Fruit fly (Drosophila melanogaster) whole organism, embryonic: ENCODE data around the gene Teh1.

Experiments used
- Adf1 ChIP-seq: fragments of 200-800 bp; sonication (Bioruptor generic); IDR thresholded peaks from 2 replicates; pipeline ENCODE4 v1.3.6; 2022; ENCODE audit warnings: missing biosample characterization, missing genetic modification characterization
- BtbVII ChIP-seq: fragments of 200-800 bp; sonication (Bioruptor generic); optimal IDR thresholded peaks from 3 replicates; lab custom pipeline; 2017; ENCODE audit warnings: missing biosample characterization, mild to moderate bottlenecking, missing genetic modification characterization
- CG10462 ChIP-seq: fragments of 200-800 bp; sonication (Bioruptor generic); optimal IDR thresholded peaks from 2 replicates; lab custom pipeline; 2016; ENCODE audit warnings: missing biosample characterization, missing genetic modification characterization
- CG11504 ChIP-seq: fragments of 200-800 bp; sonication (Bioruptor generic); optimal IDR thresholded peaks from 3 replicates; lab custom pipeline; 2019; ENCODE audit warnings: missing biosample characterization, mild to moderate bottlenecking, missing genetic modification characterization, moderate library complexity
- CG12155 ChIP-seq: fragments of 200-800 bp; sonication (Bioruptor generic); optimal IDR thresholded peaks from 3 replicates; lab custom pipeline; 2016; ENCODE audit warnings: missing biosample characterization, missing genetic modification characterization
- CG12219 ChIP-seq: fragments of 200-800 bp; sonication (Bioruptor generic); optimal IDR thresholded peaks from 3 replicates; lab custom pipeline; 2018; ENCODE audit warnings: missing biosample characterization, mild to moderate bottlenecking, missing genetic modification characterization
- CG1603 ChIP-seq: fragments of 200-800 bp; sonication (Bioruptor generic); optimal IDR thresholded peaks from 2 replicates; lab custom pipeline; 2019; ENCODE audit warnings: missing biosample characterization, mild to moderate bottlenecking, missing genetic modification characterization, moderate library complexity
- CG1647 ChIP-seq: fragments of 200-800 bp; sonication (Bioruptor generic); optimal IDR thresholded peaks from 3 replicates; lab custom pipeline; 2016; ENCODE audit warnings: missing biosample characterization, missing genetic modification characterization
- CG17612 ChIP-seq: fragments of 200-800 bp; sonication (Bioruptor generic); IDR thresholded peaks from 2 replicates; pipeline ENCODE4 v1.3.6; 2022; ENCODE audit warnings: missing biosample characterization, missing genetic modification characterization
- CG1832 ChIP-seq: fragments of 200-800 bp; sonication (Bioruptor generic); optimal IDR thresholded peaks from 2 replicates; lab custom pipeline; 2017; ENCODE audit warnings: missing biosample characterization, mild to moderate bottlenecking, missing genetic modification characterization, inconsistent platforms
- CG2199 ChIP-seq: fragments of 200-800 bp; sonication (Bioruptor generic); IDR thresholded peaks from 3 replicates; pipeline ENCODE4 v1.3.6; 2022; ENCODE audit warnings: missing biosample characterization, missing genetic modification characterization
- CG31365 ChIP-seq: fragments of 200-800 bp; sonication (Bioruptor generic); optimal IDR thresholded peaks from 2 replicates; lab custom pipeline; 2018; ENCODE audit warnings: missing biosample characterization, mild to moderate bottlenecking, missing genetic modification characterization
- CG4820 ChIP-seq: fragments of 200-800 bp; sonication (Bioruptor generic); optimal IDR thresholded peaks from 3 replicates; lab custom pipeline; 2016; ENCODE audit warnings: missing biosample characterization, missing genetic modification characterization
- CG6765 ChIP-seq: fragments of 200-800 bp; sonication (Bioruptor generic); optimal IDR thresholded peaks from 3 replicates; lab custom pipeline; 2017; ENCODE audit warnings: missing biosample characterization, mild to moderate bottlenecking, missing genetic modification characterization
- CG8478 ChIP-seq: fragments of >200 bp; optimal IDR thresholded peaks from 2 replicates; lab custom pipeline; 2018
- CG9817 ChIP-seq: fragments of 200-800 bp; sonication (Bioruptor generic); optimal IDR thresholded peaks from 2 replicates; lab custom pipeline; 2018; ENCODE audit warnings: missing biosample characterization, mild to moderate bottlenecking, missing genetic modification characterization, moderate library complexity
- CG9876 ChIP-seq: fragments of 200-800 bp; sonication (Bioruptor generic); optimal IDR thresholded peaks from 2 replicates; lab custom pipeline; 2016; ENCODE audit warnings: missing biosample characterization, missing genetic modification characterization
- CTCF ChIP-seq: fragments of 200-800 bp; sonication (Bioruptor generic); optimal IDR thresholded peaks from 2 replicates; lab custom pipeline; 2017; ENCODE audit warnings: missing biosample characterization, mild to moderate bottlenecking, missing genetic modification characterization, moderate library complexity
- Dll ChIP-seq: fragments of 200-800 bp; sonication (Bioruptor generic); IDR thresholded peaks from 4 replicates; pipeline ENCODE4 v1.3.6; 2022; ENCODE audit warnings: missing biosample characterization, missing genetic modification characterization; ENCODE audit not compliant: partially characterized antibody
- Ets65A ChIP-seq: fragments of 200-800 bp; sonication (Bioruptor generic); peaks from one replicate; lab custom pipeline; 2016; ENCODE audit warnings: missing biosample characterization, missing genetic modification characterization
- Hmr ChIP-seq: fragments of 200-800 bp; sonication (Bioruptor generic); optimal IDR thresholded peaks from 3 replicates; lab custom pipeline; 2017; ENCODE audit warnings: mild to moderate bottlenecking, missing biosample characterization, missing genetic modification reagents, missing genetic modification characterization
- Nf-YB ChIP-seq: fragments of 200-800 bp; sonication (Bioruptor generic); optimal IDR thresholded peaks from 3 replicates; lab custom pipeline; 2019; ENCODE audit warnings: missing biosample characterization, mild to moderate bottlenecking, missing genetic modification characterization, moderate library complexity
- Pdp1 ChIP-seq, 2 experiments: fragments of 200-800 bp; sonication (Bioruptor generic); optimal IDR thresholded peaks; 3 replicates each; lab custom pipeline; 2016; ENCODE audit warnings: missing biosample characterization in 2 of 2, missing genetic modification characterization in 2 of 2, mild to moderate bottlenecking in 1 of 2, moderate library complexity in 1 of 2
- Side ChIP-seq: fragments of 200-800 bp; sonication (Bioruptor generic); optimal IDR thresholded peaks from 2 replicates; lab custom pipeline; 2016; ENCODE audit warnings: missing biosample characterization, missing genetic modification characterization
- Tbp ChIP-seq: fragments of >200 bp; optimal IDR thresholded peaks from 2 replicates; lab custom pipeline; 2018; ENCODE audit warnings: missing biosample characterization, missing genetic modification characterization
- Trl ChIP-seq, 3 experiments: fragments of >200 bp in 2 of 3; fragments of 200-800 bp in 1 of 3; sonication (Bioruptor generic) in 1 of 3; optimal IDR thresholded peaks; 2 replicates in 1 of 3; 3 replicates in 2 of 3; lab custom pipeline; 2016 to 2017; ENCODE audit warnings: missing biosample characterization in 1 of 3, missing genetic modification characterization in 1 of 3
- ab ChIP-seq: fragments of 200-800 bp; sonication (Bioruptor generic); optimal IDR thresholded peaks from 2 replicates; lab custom pipeline; 2016; ENCODE audit warnings: missing biosample characterization, missing genetic modification characterization
- al ChIP-seq: fragments of 200-800 bp; sonication (Bioruptor generic); IDR thresholded peaks from 2 replicates; pipeline ENCODE4 v1.3.6; 2022; ENCODE audit warnings: missing biosample characterization, missing genetic modification characterization
- amos ChIP-seq: fragments of 200-800 bp; sonication (Bioruptor generic); IDR thresholded peaks from 2 replicates; pipeline ENCODE4 v1.3.6; 2022; ENCODE audit warnings: missing biosample characterization, missing genetic modification characterization; ENCODE audit not compliant: partially characterized antibody
- bigmax ChIP-seq: fragments of 200-800 bp; sonication (Bioruptor generic); optimal IDR thresholded peaks from 2 replicates; lab custom pipeline; 2018; ENCODE audit warnings: missing biosample characterization, mild to moderate bottlenecking, missing genetic modification characterization
- chinmo ChIP-seq: fragments of 200-800 bp; sonication (Bioruptor generic); IDR thresholded peaks from 4 replicates; pipeline ENCODE4 v1.3.6; 2022; ENCODE audit warnings: missing biosample characterization, missing genetic modification characterization; ENCODE audit not compliant: partially characterized antibody
- crp ChIP-seq, 2 experiments: fragments of 200-800 bp; sonication (Bioruptor generic); optimal IDR thresholded peaks; 2 replicates in 1 of 2; 3 replicates in 1 of 2; lab custom pipeline; 2017; ENCODE audit warnings: missing biosample characterization in 2 of 2, missing genetic modification characterization in 2 of 2, mild to moderate bottlenecking in 1 of 2, moderate library complexity in 1 of 2
- ewg ChIP-seq: fragments of 200-800 bp; sonication (Bioruptor generic); optimal IDR thresholded peaks from 3 replicates; lab custom pipeline; 2017; ENCODE audit warnings: mild to moderate bottlenecking, missing biosample characterization, missing genetic modification reagents, missing genetic modification characterization
- hkb ChIP-seq, 2 experiments: fragments of 200-800 bp in 1 of 2; fragments of >200 bp in 1 of 2; sonication (Bioruptor generic) in 1 of 2; IDR thresholded peaks in 1 of 2; optimal IDR thresholded peaks in 1 of 2; 2 replicates each; pipeline versions ENCODE4 v1.3.6 to Lab custom; 2017 to 2022; ENCODE audit warnings: missing biosample characterization in 1 of 2, missing genetic modification characterization in 1 of 2
- jing ChIP-seq: fragments of 200-800 bp; sonication (Bioruptor generic); optimal IDR thresholded peaks from 2 replicates; lab custom pipeline; 2018; ENCODE audit warnings: missing biosample characterization, mild to moderate bottlenecking, missing genetic modification characterization
- phol ChIP-seq: fragments of 200-800 bp; sonication (Bioruptor generic); optimal IDR thresholded peaks from 3 replicates; lab custom pipeline; 2018; ENCODE audit warnings: missing biosample characterization, mild to moderate bottlenecking, missing genetic modification characterization, moderate library complexity
- pita ChIP-seq: fragments of 200-800 bp; sonication (Bioruptor generic); optimal IDR thresholded peaks from 2 replicates; lab custom pipeline; 2017; ENCODE audit warnings: missing biosample characterization, mild to moderate bottlenecking, missing genetic modification characterization
- pros ChIP-seq: fragments of 200-800 bp; sonication (Bioruptor generic); optimal IDR thresholded peaks from 3 replicates; lab custom pipeline; 2019; ENCODE audit warnings: missing biosample characterization, mild to moderate bottlenecking, missing genetic modification characterization, moderate library complexity
- salm ChIP-seq: fragments of 200-800 bp; sonication (Bioruptor generic); optimal IDR thresholded peaks from 2 replicates; lab custom pipeline; 2018; ENCODE audit warnings: missing biosample characterization, mild to moderate bottlenecking, missing genetic modification characterization
- sens ChIP-seq: fragments of 200-800 bp; sonication (Bioruptor generic); peaks from one replicate; lab custom pipeline; 2016; ENCODE audit warnings: missing biosample characterization, missing genetic modification characterization
- trem ChIP-seq: fragments of 200-800 bp; optimal IDR thresholded peaks from 3 replicates; lab custom pipeline; 2019; ENCODE audit warnings: missing biosample characterization, mild to moderate bottlenecking, missing genetic modification characterization, moderate library complexity
- unc-4 ChIP-seq: fragments of 200-800 bp; sonication (Bioruptor generic); IDR thresholded peaks from 2 replicates; pipeline ENCODE4 v1.3.6; 2022; ENCODE audit warnings: missing biosample characterization, missing genetic modification characterization; ENCODE audit not compliant: partially characterized antibody
- wor ChIP-seq: fragments of 200-800 bp; sonication (Bioruptor generic); IDR thresholded peaks from 2 replicates; pipeline ENCODE4 v1.3.6; 2022; ENCODE audit warnings: missing biosample characterization, missing genetic modification characterization
- yki ChIP-seq: fragments of >200 bp; optimal IDR thresholded peaks from 3 replicates; lab custom pipeline; 2018

The Teh1 gene

dm6 chr3R:9868538-9869398, 848 bp upstream of the Teh1 start (continued):
- TF ChIP-seq CG10462 (GFP tag; lab: Kevin White, UChicago), result no peak
- TF ChIP-seq amos, result 0 out of 2 replicates have a peak, but pooled peaks have one; percentile 48
- peak; percentile 27 for TF ChIP-seq hkb (optimal IDR thresholded peaks at IDR 0.05; lab: Kevin White, UChicago)
- no peak for TF ChIP-seq hkb (GFP tag; IDR thresholded peaks at IDR 0.05; lab: Robert Waterston, UW)
- TF ChIP-seq salm (tag; lab: Kevin White, UChicago), result no peak
- peak; percentile 70 for TF ChIP-seq CG4820 (GFP tag; lab: Kevin White, UChicago)
- TF ChIP-seq CG12155 (GFP tag; lab: Kevin White, UChicago), result peak; percentile 99
- TF ChIP-seq trem (tag; lab: Kevin White, UChicago), result peak; percentile 20
- TF ChIP-seq Pdp1 (GFP tag; optimal IDR thresholded peaks at IDR 0.05; lab: Kevin White, UChicago), result peak in 1 of 2 experiments; percentile 35
- no peak for TF ChIP-seq CG9817 (tag; lab: Kevin White, UChicago)
- TF ChIP-seq pita (GFP tag; lab: Kevin White, UChicago), result peak; percentile 73
- peak; percentile 99 for TF ChIP-seq CG2199 (GFP tag; lab: Robert Waterston, UW)
- peak; percentile 83 for TF ChIP-seq CTCF
- no peak for TF ChIP-seq Nf-YB (GFP tag; lab: Kevin White, UChicago)
- TF ChIP-seq CG9876 (GFP tag; lab: Kevin White, UChicago), result no peak
- TF ChIP-seq CG12219, result no peak
- peak; percentile 49 for TF ChIP-seq CG1603 (tag; lab: Kevin White, UChicago)
- TF ChIP-seq Tbp, result peak; percentile 16
- TF ChIP-seq CG31365 (tag; lab: Kevin White, UChicago), result peak; percentile 66
- no peak for TF ChIP-seq BtbVII (GFP tag; lab: Kevin White, UChicago)
- peak; percentile 71 for TF ChIP-seq pros (GFP tag; lab: Kevin White, UChicago)
- TF ChIP-seq al, result no peak
- no peak for TF ChIP-seq wor (GFP tag; lab: Robert Waterston, UW)
- peak; percentile 21 for TF ChIP-seq phol (tag; lab: Kevin White, UChicago)
- TF ChIP-seq Dll, result 0 out of 4 replicates have a peak, but pooled peaks have one; percentile 1
- TF ChIP-seq ab (GFP tag; lab: Kevin White, UChicago), result no peak
- no peak for TF ChIP-seq CG1647 (GFP tag; lab: Kevin White, UChicago)
- TF ChIP-seq Hmr (GFP tag; lab: Kevin White, UChicago), result peak; percentile 10

dm6 chr3R:9865854-9866396, 2.0 kb downstream of the Teh1 start:
- TF ChIP-seq chinmo (GFP tag; lab: Robert Waterston, UW), result 0 out of 4 replicates have a peak, but pooled peaks have one; percentile 52
- TF ChIP-seq sens (GFP tag; lab: Kevin White, UChicago), result peak; percentile 85
- peak; percentile 18 for TF ChIP-seq yki
- no peak for TF ChIP-seq CG6765 (GFP tag; lab: Kevin White, UChicago)
- TF ChIP-seq CG11504 (tag; lab: Kevin White, UChicago), result peak; percentile 39
- TF ChIP-seq Side (GFP tag; lab: Kevin White, UChicago), result no peak
- TF ChIP-seq CG17612 (GFP tag; lab: Robert Waterston, UW), result no peak
- 0 out of 2 replicates have a peak, but pooled peaks have one; percentile 26 for TF ChIP-seq unc-4 (GFP tag; lab: Robert Waterston, UW)
- peak in 1 of 2 experiments; percentile 72 for TF ChIP-seq crp (GFP tag; optimal IDR thresholded peaks at IDR 0.05; lab: Kevin White, UChicago)
- peak; percentile 94 for TF ChIP-seq ewg (GFP tag; lab: Kevin White, UChicago)
- peak; percentile 71 to 86 for TF ChIP-seq Trl (optimal IDR thresholded peaks at IDR 0.05; lab: Kevin White, UChicago)
- no peak for TF ChIP-seq Trl (GFP tag; optimal IDR thresholded peaks at IDR 0.05; lab: Kevin White, UChicago)
- peak; percentile 72 for TF ChIP-seq CG1832 (GFP tag; lab: Kevin White, UChicago)
- no peak for TF ChIP-seq jing (GFP tag; lab: Kevin White, UChicago)
- peak; percentile 41 for TF ChIP-seq CG8478 (lab: Kevin White, UChicago)
- peak; percentile 45 for TF ChIP-seq Adf1 (GFP tag; lab: Robert Waterston, UW)
- TF ChIP-seq Ets65A (GFP tag; lab: Kevin White, UChicago), result peak; percentile 19
- peak; percentile 90 for TF ChIP-seq bigmax (GFP tag; lab: Kevin White, UChicago)
